Fruit fly (Drosophila melanogaster) whole organism, embryonic: ENCODE results near the gene CG5214.

ENCODE experiments used
- ATbp ChIP-seq: fragments of 200-800 bp; sonication (Bioruptor generic); optimal IDR thresholded peaks from 2 replicates; lab custom pipeline; 2017; ENCODE audit warnings: missing biosample characterization, mild to moderate bottlenecking, missing genetic modification characterization, missing genetic modification reagents
- Antp ChIP-seq: fragments of 200-800 bp; sonication (Bioruptor generic); optimal IDR thresholded peaks from 3 replicates; lab custom pipeline; 2016; ENCODE audit warnings: missing biosample characterization, missing genetic modification characterization
- Atf6 ChIP-seq: fragments of 200-800 bp; sonication (Bioruptor generic); IDR thresholded peaks from 2 replicates; pipeline ENCODE4 v1.3.6; 2022; ENCODE audit warnings: missing biosample characterization, missing genetic modification characterization
- Blimp-1 ChIP-seq: fragments of 200-800 bp; sonication (Bioruptor generic); optimal IDR thresholded peaks from 3 replicates; lab custom pipeline; 2018; ENCODE audit warnings: missing biosample characterization, missing genetic modification characterization, mild to moderate bottlenecking, moderate library complexity, missing genetic modification reagents
- CG12219 ChIP-seq: fragments of 200-800 bp; sonication (Bioruptor generic); optimal IDR thresholded peaks from 3 replicates; lab custom pipeline; 2018; ENCODE audit warnings: missing biosample characterization, mild to moderate bottlenecking, missing genetic modification characterization
- CG13123 ChIP-seq: fragments of 200-800 bp; sonication (Bioruptor generic); optimal IDR thresholded peaks from 2 replicates; lab custom pipeline; 2016; ENCODE audit warnings: missing biosample characterization, missing genetic modification characterization
- CG14710 ChIP-seq: fragments of 200-800 bp; sonication (Bioruptor generic); optimal IDR thresholded peaks from 3 replicates; lab custom pipeline; 2019; ENCODE audit warnings: missing biosample characterization, mild to moderate bottlenecking, missing genetic modification characterization, moderate library complexity
- CG14860 ChIP-seq: fragments of 200-800 bp; sonication (Bioruptor generic); IDR thresholded peaks from 3 replicates; pipeline ENCODE4 v1.3.6; 2022; ENCODE audit warnings: missing biosample characterization, missing genetic modification characterization; ENCODE audit not compliant: partially characterized antibody
- CG15514 ChIP-seq: fragments of 200-800 bp; sonication (Bioruptor generic); optimal IDR thresholded peaks from 3 replicates; lab custom pipeline; 2017; ENCODE audit warnings: missing biosample characterization, missing genetic modification characterization, mild to moderate bottlenecking, moderate library complexity, missing genetic modification reagents
- CG16813 ChIP-seq: fragments of 200-800 bp; sonication (Bioruptor generic); IDR thresholded peaks from 3 replicates; pipeline ENCODE4 v1.3.6; 2022; ENCODE audit warnings: missing biosample characterization, missing genetic modification characterization; ENCODE audit not compliant: partially characterized antibody
- CG16863 ChIP-seq: fragments of 200-800 bp; sonication (Bioruptor generic); optimal IDR thresholded peaks from 3 replicates; lab custom pipeline; 2016; ENCODE audit warnings: missing biosample characterization, missing genetic modification characterization
- CG17328 ChIP-seq: fragments of 200-800 bp; sonication (Bioruptor generic); IDR thresholded peaks from 2 replicates; pipeline ENCODE4 v1.3.6; 2022; ENCODE audit warnings: missing biosample characterization, missing genetic modification characterization
- CG17829 ChIP-seq: fragments of 200-800 bp; optimal IDR thresholded peaks from 2 replicates; lab custom pipeline; 2019; ENCODE audit warnings: missing biosample characterization, mild to moderate bottlenecking, missing genetic modification characterization, moderate library complexity
- CG2202 ChIP-seq: fragments of 200-800 bp; sonication (Bioruptor generic); optimal IDR thresholded peaks from 2 replicates; lab custom pipeline; 2018; ENCODE audit warnings: missing biosample characterization, mild to moderate bottlenecking, missing genetic modification characterization
- CG3838 ChIP-seq: fragments of 200-800 bp; sonication (Bioruptor generic); optimal IDR thresholded peaks from 3 replicates; lab custom pipeline; 2016; ENCODE audit warnings: missing biosample characterization, missing genetic modification characterization
- CG7271 ChIP-seq: fragments of 200-800 bp; sonication (Bioruptor generic); optimal IDR thresholded peaks from 2 replicates; lab custom pipeline; 2018; ENCODE audit warnings: missing biosample characterization, mild to moderate bottlenecking, missing genetic modification characterization, moderate library complexity
- CG7745 ChIP-seq: fragments of 200-800 bp; sonication (Bioruptor generic); optimal IDR thresholded peaks from 2 replicates; lab custom pipeline; 2018; ENCODE audit warnings: missing biosample characterization, mild to moderate bottlenecking, missing genetic modification characterization, moderate library complexity
- CG9215 ChIP-seq: fragments of 200-800 bp; sonication (Bioruptor generic); IDR thresholded peaks from 2 replicates; pipeline ENCODE4 v1.3.6; 2022; ENCODE audit warnings: missing biosample characterization, missing genetic modification characterization
- Doc2 ChIP-seq: fragments of 200-800 bp; sonication (Bioruptor generic); IDR thresholded peaks from 2 replicates; pipeline ENCODE4 v1.3.6; 2022; ENCODE audit warnings: missing biosample characterization, missing genetic modification characterization
- Dp ChIP-seq: fragments of 200-800 bp; sonication (Bioruptor generic); optimal IDR thresholded peaks from 2 replicates; lab custom pipeline; 2018; ENCODE audit warnings: missing biosample characterization, mild to moderate bottlenecking, missing genetic modification characterization, moderate library complexity
- E2f2 ChIP-seq: fragments of 200-800 bp; sonication (Bioruptor generic); IDR thresholded peaks from 2 replicates; pipeline ENCODE4 v1.3.6; 2022; ENCODE audit warnings: missing biosample characterization, missing genetic modification characterization
- ERR ChIP-seq: fragments of 200-800 bp; sonication (Bioruptor generic); optimal IDR thresholded peaks from 2 replicates; lab custom pipeline; 2016; ENCODE audit warnings: missing biosample characterization, missing genetic modification characterization
- Hr51 ChIP-seq, 2 experiments: fragments of 200-800 bp; sonication (Bioruptor generic); optimal IDR thresholded peaks; 2 replicates in 1 of 2; 3 replicates in 1 of 2; lab custom pipeline; 2016 to 2018; ENCODE audit warnings: missing biosample characterization in 2 of 2, missing genetic modification characterization in 2 of 2, mild to moderate bottlenecking in 1 of 2, moderate library complexity in 1 of 2
- Hr78 ChIP-seq, 2 experiments: fragments of 200-800 bp in 1 of 2; fragments of >200 bp in 1 of 2; sonication (Bioruptor generic) in 1 of 2; optimal IDR thresholded peaks; 2 replicates each; lab custom pipeline; 2017 to 2019; ENCODE audit warnings: missing biosample characterization in 2 of 2, missing genetic modification characterization in 2 of 2, mild to moderate bottlenecking in 1 of 2, moderate library complexity in 1 of 2
- Vsx1 ChIP-seq: fragments of 200-800 bp; sonication (Bioruptor generic); optimal IDR thresholded peaks from 2 replicates; lab custom pipeline; 2017; ENCODE audit warnings: missing biosample characterization, mild to moderate bottlenecking, missing genetic modification characterization, missing genetic modification reagents
- ato ChIP-seq: fragments of 200-800 bp; sonication (Bioruptor generic); IDR thresholded peaks from 2 replicates; pipeline ENCODE4 v1.3.6; 2022; ENCODE audit warnings: missing biosample characterization, missing genetic modification characterization; ENCODE audit not compliant: partially characterized antibody
- bigmax ChIP-seq: fragments of 200-800 bp; sonication (Bioruptor generic); optimal IDR thresholded peaks from 2 replicates; lab custom pipeline; 2018; ENCODE audit warnings: missing biosample characterization, mild to moderate bottlenecking, missing genetic modification characterization
- cas ChIP-seq: fragments of 200-800 bp; sonication (Bioruptor generic); IDR thresholded peaks from 2 replicates; pipeline ENCODE4 v1.3.6; 2022; ENCODE audit warnings: missing biosample characterization, missing genetic modification characterization
- cato ChIP-seq: fragments of 200-800 bp; sonication (Bioruptor generic); optimal IDR thresholded peaks from 2 replicates; lab custom pipeline; 2016; ENCODE audit warnings: missing biosample characterization, missing genetic modification characterization, borderline replicate concordance
- chinmo ChIP-seq: fragments of 200-800 bp; sonication (Bioruptor generic); IDR thresholded peaks from 4 replicates; pipeline ENCODE4 v1.3.6; 2022; ENCODE audit warnings: missing biosample characterization, missing genetic modification characterization; ENCODE audit not compliant: partially characterized antibody
- chm ChIP-seq: fragments of 200-800 bp; sonication (Bioruptor generic); IDR thresholded peaks from 2 replicates; pipeline ENCODE4 v1.3.6; 2022; ENCODE audit warnings: missing biosample characterization, missing genetic modification characterization
- croc ChIP-seq: fragments of 200-800 bp; sonication (Bioruptor generic); conservative IDR thresholded peaks from 3 replicates; pipeline ENCODE4 v1.3.6; 2022; ENCODE audit warnings: missing biosample characterization, missing genetic modification characterization
- crp ChIP-seq, 2 experiments: fragments of 200-800 bp; sonication (Bioruptor generic); optimal IDR thresholded peaks; 2 replicates in 1 of 2; 3 replicates in 1 of 2; lab custom pipeline; 2017; ENCODE audit warnings: missing biosample characterization in 2 of 2, missing genetic modification characterization in 2 of 2, mild to moderate bottlenecking in 1 of 2, moderate library complexity in 1 of 2
- dmrt11E ChIP-seq: fragments of 200-800 bp; sonication (Bioruptor generic); optimal IDR thresholded peaks from 3 replicates; lab custom pipeline; 2018; ENCODE audit warnings: missing biosample characterization, mild to moderate bottlenecking, missing genetic modification characterization, moderate library complexity
- fd64A ChIP-seq: fragments of 200-800 bp; sonication (Bioruptor generic); optimal IDR thresholded peaks from 3 replicates; lab custom pipeline; 2018; ENCODE audit warnings: missing biosample characterization, mild to moderate bottlenecking, missing genetic modification characterization
- her ChIP-seq: fragments of 200-800 bp; sonication (Bioruptor generic); optimal IDR thresholded peaks from 2 replicates; lab custom pipeline; 2016; ENCODE audit warnings: missing biosample characterization, missing genetic modification characterization
- inv ChIP-seq: fragments of 200-800 bp; sonication (Bioruptor generic); IDR thresholded peaks from 2 replicates; pipeline ENCODE4 v1.3.6; 2022; ENCODE audit warnings: missing biosample characterization, missing genetic modification characterization; ENCODE audit not compliant: partially characterized antibody
- jigr1 ChIP-seq: fragments of 200-800 bp; sonication (Bioruptor generic); IDR thresholded peaks from 3 replicates; pipeline ENCODE4 v1.3.6; 2022; ENCODE audit warnings: missing biosample characterization, missing genetic modification characterization
- maf-S ChIP-seq: fragments of 200-800 bp; sonication (Bioruptor generic); optimal IDR thresholded peaks from 2 replicates; lab custom pipeline; 2016; ENCODE audit warnings: missing biosample characterization, missing genetic modification characterization
- mam ChIP-seq: fragments of 200-800 bp; sonication (Bioruptor generic); optimal IDR thresholded peaks from 3 replicates; lab custom pipeline; 2016; ENCODE audit warnings: missing biosample characterization, missing genetic modification characterization
- org-1 ChIP-seq: fragments of 200-800 bp; sonication (Bioruptor generic); optimal IDR thresholded peaks from 2 replicates; lab custom pipeline; 2017; ENCODE audit warnings: missing biosample characterization, missing genetic modification characterization
- pum ChIP-seq: fragments of 200-800 bp; sonication (Bioruptor generic); optimal IDR thresholded peaks from 2 replicates; lab custom pipeline; 2016; ENCODE audit warnings: missing biosample characterization, missing genetic modification characterization
- sens ChIP-seq: fragments of 200-800 bp; sonication (Bioruptor generic); peaks from one replicate; lab custom pipeline; 2016; ENCODE audit warnings: missing biosample characterization, missing genetic modification characterization
- slbo ChIP-seq: fragments of 200-800 bp; sonication (Bioruptor generic); IDR thresholded peaks from 2 replicates; pipeline ENCODE4 v1.3.6; 2022; ENCODE audit warnings: missing biosample characterization, missing genetic modification characterization
- slou ChIP-seq: fragments of 200-800 bp; sonication (Bioruptor generic); optimal IDR thresholded peaks from 3 replicates; lab custom pipeline; 2016; ENCODE audit warnings: missing biosample characterization, missing genetic modification characterization
- tin ChIP-seq: fragments of 200-800 bp; sonication (Bioruptor generic); optimal IDR thresholded peaks from 3 replicates; lab custom pipeline; 2016; ENCODE audit warnings: missing biosample characterization, missing genetic modification characterization
- trh ChIP-seq: fragments of 200-800 bp; sonication (Bioruptor generic); optimal IDR thresholded peaks from 2 replicates; lab custom pipeline; 2016; ENCODE audit warnings: missing biosample characterization, missing genetic modification characterization
- yki ChIP-seq: fragments of >200 bp; optimal IDR thresholded peaks from 3 replicates; lab custom pipeline; 2018

The CG5214 gene

DNA sequence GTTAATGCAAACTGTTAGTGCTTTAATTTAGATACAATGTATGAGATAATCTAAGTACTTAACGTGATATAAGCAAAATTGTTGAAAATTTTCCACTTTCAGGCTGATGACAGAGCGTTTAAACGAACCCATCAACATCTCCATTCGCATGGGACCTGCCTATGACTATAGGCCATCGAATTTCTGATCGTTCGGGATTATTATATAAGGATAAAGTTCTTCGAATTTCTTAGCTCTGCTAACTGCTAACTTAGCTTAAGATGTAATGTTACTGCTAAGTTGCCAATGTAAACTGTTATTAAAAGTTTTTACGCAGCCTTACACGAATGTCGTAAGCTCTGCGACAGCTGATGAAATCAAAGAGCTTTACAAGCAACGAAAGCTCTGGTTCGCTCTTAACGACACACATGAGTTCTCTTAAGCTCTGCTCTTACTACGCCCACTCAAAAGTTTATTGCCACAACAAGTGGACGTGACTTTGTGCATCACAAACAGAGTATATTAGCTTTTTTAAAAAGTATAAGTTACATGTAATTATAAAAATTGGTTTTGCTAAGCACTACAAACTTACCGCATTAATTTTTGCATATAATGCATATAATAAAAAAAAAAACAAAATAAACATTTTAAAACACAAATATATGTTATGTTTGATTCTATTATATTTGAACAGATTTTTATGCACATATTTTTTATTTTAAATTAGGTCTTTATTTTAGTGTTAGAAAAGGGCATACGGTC is 47.3 kb upstream of the CG5214 start (continued):
- no peak for TF ChIP-seq CG16813 (GFP tag; lab: Robert Waterston, UW)
- peak; percentile 93 for TF ChIP-seq Doc2 (GFP tag; lab: Robert Waterston, UW)
- TF ChIP-seq ERR (GFP tag; lab: Kevin White, UChicago) = peak; percentile 39
- peak; percentile 98 for TF ChIP-seq trh (GFP tag; lab: Kevin White, UChicago)
- peak; percentile 85 for TF ChIP-seq fd64A
- TF ChIP-seq jigr1 (GFP tag; lab: Robert Waterston, UW) = peak; percentile 99
- peak in 1 of 2 experiments; percentile 74 for TF ChIP-seq crp (GFP tag; optimal IDR thresholded peaks at IDR 0.05; lab: Kevin White, UChicago)
- TF ChIP-seq Atf6 (GFP tag; lab: Robert Waterston, UW) = peak; percentile 99
- TF ChIP-seq CG2202 (tag; lab: Kevin White, UChicago) = peak; percentile 92
- TF ChIP-seq bigmax (GFP tag; lab: Kevin White, UChicago) = peak; percentile 49
- TF ChIP-seq ATbp (GFP tag; lab: Kevin White, UChicago) = peak; percentile 97
- peak; percentile 98 for TF ChIP-seq CG14710 (tag; lab: Kevin White, UChicago)
- TF ChIP-seq CG16863 = peak; percentile 88
- TF ChIP-seq maf-S (GFP tag; lab: Kevin White, UChicago) = peak; percentile 81
- TF ChIP-seq CG7745 (tag; lab: Kevin White, UChicago) = no peak
- TF ChIP-seq sens (GFP tag; lab: Kevin White, UChicago) = peak; percentile 97
- TF ChIP-seq Hr51 (GFP tag; optimal IDR thresholded peaks at IDR 0.05; lab: Kevin White, UChicago) = peak; percentile 93 to 100
- peak; percentile 94 for TF ChIP-seq cas (GFP tag; lab: Robert Waterston, UW)
- TF ChIP-seq Dp (GFP tag; lab: Kevin White, UChicago) = peak; percentile 23
- TF ChIP-seq mam (GFP tag; lab: Kevin White, UChicago) = no peak
- TF ChIP-seq ato (GFP tag; lab: Robert Waterston, UW) = no peak
- TF ChIP-seq inv (GFP tag; lab: Robert Waterston, UW) = no peak
- TF ChIP-seq CG12219 (GFP tag; lab: Kevin White, UChicago) = peak; percentile 92
- peak; percentile 85 for TF ChIP-seq CG7271
- peak; percentile 96 for TF ChIP-seq CG17829
- peak; percentile 86 for TF ChIP-seq chm
- TF ChIP-seq CG9215 (GFP tag; lab: Robert Waterston, UW) = peak; percentile 99
- TF ChIP-seq E2f2 (GFP tag; lab: Robert Waterston, UW) = peak; percentile 87
- peak; percentile 99 for TF ChIP-seq slbo (GFP tag; lab: Robert Waterston, UW)
- TF ChIP-seq yki = no peak
- peak; percentile 90 for TF ChIP-seq dmrt11E (tag; lab: Kevin White, UChicago)
- TF ChIP-seq Antp (GFP tag; lab: Kevin White, UChicago) = peak; percentile 79
- peak; percentile 94 for TF ChIP-seq CG13123
- TF ChIP-seq CG15514 (GFP tag; lab: Kevin White, UChicago) = peak; percentile 90
- TF ChIP-seq her (GFP tag; lab: Kevin White, UChicago) = peak; percentile 18
- peak; percentile 96 for TF ChIP-seq Vsx1 (GFP tag; lab: Kevin White, UChicago)
- TF ChIP-seq CG14860 (GFP tag; lab: Robert Waterston, UW) = no peak
- peak; percentile 94 for TF ChIP-seq CG3838
- peak in 1 of 2 experiments; percentile 96 for TF ChIP-seq Hr78 (GFP tag; optimal IDR thresholded peaks at IDR 0.05; lab: Kevin White, UChicago)
- peak; percentile 99 for TF ChIP-seq croc
- TF ChIP-seq CG17328 = peak; percentile 95
- peak; percentile 98 for TF ChIP-seq slou (GFP tag; lab: Kevin White, UChicago)
- TF ChIP-seq pum = peak; percentile 82
- peak; percentile 78; the same call in 2 of the 4 replicates for TF ChIP-seq chinmo
- peak; percentile 100 for TF ChIP-seq Blimp-1 (GFP tag; lab: Kevin White, UChicago)
- peak; percentile 97 for TF ChIP-seq tin (GFP tag; lab: Kevin White, UChicago)
- peak; percentile 98 for TF ChIP-seq org-1 (GFP tag; lab: Kevin White, UChicago)
- peak; percentile 87 for TF ChIP-seq cato
